Worm (Caenorhabditis elegans) whole organism, late embryonic: ENCODE results near the gene C36E8.4.

Source experiments
- C38D4.7 ChIP-seq: fragments of 200-800 bp; sonication (Bioruptor generic); optimal IDR thresholded peaks from 2 replicates; lab custom pipeline; 2018; ENCODE audit warnings: mild to moderate bottlenecking, missing genetic modification characterization, moderate library complexity, missing compliant biosample characterization
- ceh-34 ChIP-seq: sonication (generic microtip); optimal IDR thresholded peaks from 2 replicates; lab custom pipeline; 2016; ENCODE audit warnings: mild to moderate bottlenecking, missing genetic modification characterization, missing compliant biosample characterization
- eyg-1 ChIP-seq: sonication (generic microtip); optimal IDR thresholded peaks from 2 replicates; lab custom pipeline; 2016; ENCODE audit warnings: missing genotype, missing genetic modification characterization, missing compliant biosample characterization
- nhr-11 ChIP-seq: fragments of 150-350 bp; optimal IDR thresholded peaks from 2 replicates; lab custom pipeline; 2014; ENCODE audit warnings: missing biosample characterization, missing genetic modification characterization
- pax-1 ChIP-seq: fragments of 150-350 bp; optimal IDR thresholded peaks from 2 replicates; lab custom pipeline; 2014; ENCODE audit warnings: missing biosample characterization, missing genetic modification characterization
- pha-4 ChIP-seq: fragments of 150-350 bp; optimal IDR thresholded peaks from 2 replicates; lab custom pipeline; 2018; ENCODE audit warnings: missing biosample characterization, missing genetic modification reagents, missing genetic modification characterization
- pqm-1 ChIP-seq: sonication (generic microtip); optimal IDR thresholded peaks from 2 replicates; lab custom pipeline; 2016; ENCODE audit warnings: missing genetic modification characterization, missing compliant biosample characterization
- syd-9 ChIP-seq: sonication (generic microtip); optimal IDR thresholded peaks from 2 replicates; lab custom pipeline; 2016; ENCODE audit warnings: mild to moderate bottlenecking, missing genetic modification characterization, moderate library complexity, missing compliant biosample characterization

DNA sequence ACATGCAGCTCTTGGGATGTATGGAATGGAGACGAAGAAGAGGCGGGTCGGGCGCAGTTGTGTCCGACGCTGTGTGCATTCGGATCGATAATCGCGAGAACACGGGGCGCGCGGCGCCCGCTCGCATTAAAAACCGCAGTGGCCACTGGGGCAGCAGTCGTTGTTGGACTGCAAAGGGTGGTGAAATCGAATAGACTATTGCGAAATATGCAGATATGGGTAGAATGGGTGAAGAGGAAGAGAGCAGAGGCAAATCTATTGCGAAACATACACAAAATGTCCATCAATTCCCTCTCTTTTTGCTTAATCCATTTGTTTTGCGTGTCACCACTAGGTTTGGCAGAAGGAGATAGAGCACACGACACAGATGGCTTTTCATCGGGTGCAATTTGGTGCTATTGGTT is 6.0 kb downstream of the C36E8.4 start:
- TF ChIP-seq pax-1 (tag; lab: Kevin White, UChicago) (no peak), ceh-34 (tag; lab: Kevin White, UChicago) (no peak), pha-4 (no peak), C38D4.7 (GFP tag; lab: Kevin White, UChicago) (peak; percentile 8), eyg-1 (tag; lab: Kevin White, UChicago) (no peak), syd-9 (tag; lab: Kevin White, UChicago) (no peak), nhr-11 (tag; lab: Kevin White, UChicago) (no peak), pqm-1 (tag; lab: Kevin White, UChicago) (no peak)
